Fruit fly (Drosophila melanogaster) whole organism, embryonic: ENCODE results near the gene CG17562.
A peak's percentile ranks its signal among the peaks of the same experiment; 100 is the strongest.

Experiments
- CG11504 ChIP-seq: fragments of 200-800 bp; sonication (Bioruptor generic); optimal IDR thresholded peaks from 3 replicates; lab custom pipeline; 2019; ENCODE audit warnings: missing biosample characterization, mild to moderate bottlenecking, missing genetic modification characterization, moderate library complexity
- CG11695 ChIP-seq: fragments of 200-800 bp; sonication (Bioruptor generic); IDR thresholded peaks from 3 replicates; pipeline ENCODE4 v1.3.6; 2022; ENCODE audit warnings: missing biosample characterization, missing genetic modification characterization
- CG11696 ChIP-seq: fragments of 200-800 bp; sonication (Bioruptor generic); IDR thresholded peaks from 2 replicates; pipeline ENCODE4 v1.3.6; 2022; ENCODE audit warnings: missing biosample characterization, missing genetic modification characterization
- CG12744 ChIP-seq: fragments of 200-800 bp; sonication (Bioruptor generic); optimal IDR thresholded peaks from 2 replicates; lab custom pipeline; 2016; ENCODE audit warnings: missing biosample characterization, missing genetic modification characterization
- CG14667 ChIP-seq: fragments of 200-800 bp; sonication (Bioruptor generic); IDR thresholded peaks from 2 replicates; pipeline ENCODE4 v1.3.6; 2022; ENCODE audit warnings: missing biosample characterization, missing genetic modification characterization
- CG1647 ChIP-seq: fragments of 200-800 bp; sonication (Bioruptor generic); optimal IDR thresholded peaks from 3 replicates; lab custom pipeline; 2016; ENCODE audit warnings: missing biosample characterization, missing genetic modification characterization
- CG16815 ChIP-seq: fragments of 200-800 bp; sonication (Bioruptor generic); optimal IDR thresholded peaks from 3 replicates; lab custom pipeline; 2017; ENCODE audit warnings: missing biosample characterization, mild to moderate bottlenecking, missing genetic modification characterization
- CG17385 ChIP-seq: fragments of 200-800 bp; sonication (Bioruptor generic); optimal IDR thresholded peaks from 3 replicates; lab custom pipeline; 2018; ENCODE audit warnings: missing biosample characterization, mild to moderate bottlenecking, missing genetic modification characterization
- CG17568 ChIP-seq: fragments of 200-800 bp; sonication (Bioruptor generic); optimal IDR thresholded peaks from 2 replicates; lab custom pipeline; 2018; ENCODE audit warnings: missing biosample characterization, mild to moderate bottlenecking, missing genetic modification characterization, moderate library complexity
- CG1832 ChIP-seq: fragments of 200-800 bp; sonication (Bioruptor generic); optimal IDR thresholded peaks from 2 replicates; lab custom pipeline; 2017; ENCODE audit warnings: missing biosample characterization, mild to moderate bottlenecking, missing genetic modification characterization, inconsistent platforms
- CG2116 ChIP-seq: fragments of 200-800 bp; sonication (Bioruptor generic); optimal IDR thresholded peaks from 3 replicates; lab custom pipeline; 2018; ENCODE audit warnings: missing biosample characterization, mild to moderate bottlenecking, missing genetic modification characterization
- CG2129 ChIP-seq: fragments of 200-800 bp; sonication (Bioruptor generic); IDR thresholded peaks from 2 replicates; pipeline ENCODE4 v1.3.6; 2022; ENCODE audit warnings: missing biosample characterization, missing genetic modification characterization; ENCODE audit not compliant: partially characterized antibody
- CG4360 ChIP-seq: fragments of 200-800 bp; sonication (Bioruptor generic); IDR thresholded peaks from 2 replicates; pipeline ENCODE4 v1.3.6; 2022; ENCODE audit warnings: missing biosample characterization, missing genetic modification characterization
- CG4404 ChIP-seq: fragments of 200-800 bp; sonication (Bioruptor generic); IDR thresholded peaks from 2 replicates; pipeline ENCODE4 v1.3.6; 2022; ENCODE audit warnings: missing biosample characterization, missing genetic modification characterization
- CG5953 ChIP-seq: fragments of 200-800 bp; sonication (Bioruptor generic); IDR thresholded peaks from 2 replicates; pipeline ENCODE4 v1.3.6; 2022; ENCODE audit warnings: missing biosample characterization, missing genetic modification characterization
- CG6272 ChIP-seq: fragments of 200-800 bp; sonication (Bioruptor generic); IDR thresholded peaks from 2 replicates; pipeline ENCODE4 v1.3.6; 2022; ENCODE audit warnings: missing biosample characterization, missing genetic modification characterization
- CG6689 ChIP-seq: fragments of 200-800 bp; sonication (Bioruptor generic); IDR thresholded peaks from 2 replicates; pipeline ENCODE4 v1.3.6; 2022; ENCODE audit warnings: missing biosample characterization, missing genetic modification characterization
- CG6791 ChIP-seq: fragments of 200-800 bp; sonication (Bioruptor generic); IDR thresholded peaks from 3 replicates; pipeline ENCODE4 v1.3.6; 2022; ENCODE audit warnings: missing biosample characterization, missing genetic modification characterization; ENCODE audit not compliant: partially characterized antibody
- CG8359 ChIP-seq: fragments of 200-800 bp; sonication (Bioruptor generic); optimal IDR thresholded peaks from 2 replicates; lab custom pipeline; 2017; ENCODE audit warnings: missing biosample characterization, mild to moderate bottlenecking, missing genetic modification characterization, borderline replicate concordance
- CG9727 ChIP-seq: fragments of 200-800 bp; sonication (Bioruptor generic); optimal IDR thresholded peaks from 3 replicates; lab custom pipeline; 2017; ENCODE audit warnings: missing biosample characterization, mild to moderate bottlenecking, missing genetic modification characterization
- H15 ChIP-seq: fragments of 200-800 bp; sonication (Bioruptor generic); IDR thresholded peaks from 3 replicates; pipeline ENCODE4 v1.3.6; 2022; ENCODE audit warnings: missing biosample characterization, missing genetic modification characterization
- HHEX ChIP-seq: fragments of 200-800 bp; sonication (Bioruptor generic); optimal IDR thresholded peaks from 3 replicates; lab custom pipeline; 2017; ENCODE audit warnings: missing biosample characterization, mild to moderate bottlenecking, missing genetic modification characterization, missing genetic modification reagents
- HLH54F ChIP-seq: fragments of 200-800 bp; sonication (Bioruptor generic); optimal IDR thresholded peaks from 3 replicates; lab custom pipeline; 2016; ENCODE audit warnings: missing biosample characterization, missing genetic modification characterization
- Hr78 ChIP-seq, 2 experiments: fragments of 200-800 bp in 1 of 2; fragments of >200 bp in 1 of 2; sonication (Bioruptor generic) in 1 of 2; optimal IDR thresholded peaks; 2 replicates each; lab custom pipeline; 2017 to 2019; ENCODE audit warnings: missing biosample characterization in 2 of 2, missing genetic modification characterization in 2 of 2, mild to moderate bottlenecking in 1 of 2, moderate library complexity in 1 of 2
- Max ChIP-seq: fragments of 200-800 bp; sonication (Bioruptor generic); optimal IDR thresholded peaks from 2 replicates; lab custom pipeline; 2016; ENCODE audit warnings: missing biosample characterization, mild to moderate bottlenecking, missing genetic modification characterization
- NC2β ChIP-seq: fragments of 200-800 bp; sonication (Bioruptor generic); optimal IDR thresholded peaks from 2 replicates; lab custom pipeline; 2016; ENCODE audit warnings: missing biosample characterization, missing genetic modification characterization
- Nf-YB ChIP-seq: fragments of 200-800 bp; sonication (Bioruptor generic); optimal IDR thresholded peaks from 3 replicates; lab custom pipeline; 2019; ENCODE audit warnings: missing biosample characterization, mild to moderate bottlenecking, missing genetic modification characterization, moderate library complexity
- Nf-YC ChIP-seq: fragments of 200-800 bp; optimal IDR thresholded peaks from 3 replicates; lab custom pipeline; 2019; ENCODE audit warnings: missing biosample characterization, mild to moderate bottlenecking, missing genetic modification characterization, moderate library complexity
- Rfx ChIP-seq: fragments of 200-800 bp; sonication (Bioruptor generic); IDR thresholded peaks from 2 replicates; pipeline ENCODE4 v1.3.6; 2022; ENCODE audit warnings: missing biosample characterization, missing genetic modification characterization
- Stat92E ChIP-seq, 3 experiments: fragments of >200 bp in 2 of 3; fragments of 200-800 bp in 1 of 3; sonication (Bioruptor generic) in 1 of 3; optimal IDR thresholded peaks; 2 replicates each; lab custom pipeline; 2017 to 2019; ENCODE audit warnings: missing biosample characterization in 3 of 3, missing genetic modification characterization in 3 of 3, mild to moderate bottlenecking in 1 of 3, moderate library complexity in 1 of 3
- ase ChIP-seq: fragments of 200-800 bp; sonication (Bioruptor generic); IDR thresholded peaks from 3 replicates; pipeline ENCODE4 v1.3.6; 2022; ENCODE audit warnings: missing biosample characterization, missing genetic modification characterization
- ato ChIP-seq: fragments of 200-800 bp; sonication (Bioruptor generic); IDR thresholded peaks from 2 replicates; pipeline ENCODE4 v1.3.6; 2022; ENCODE audit warnings: missing biosample characterization, missing genetic modification characterization; ENCODE audit not compliant: partially characterized antibody
- az2 ChIP-seq: fragments of 200-800 bp; sonication (Bioruptor generic); optimal IDR thresholded peaks from 3 replicates; lab custom pipeline; 2016; ENCODE audit warnings: missing biosample characterization, missing genetic modification characterization
- cas ChIP-seq: fragments of 200-800 bp; sonication (Bioruptor generic); IDR thresholded peaks from 2 replicates; pipeline ENCODE4 v1.3.6; 2022; ENCODE audit warnings: missing biosample characterization, missing genetic modification characterization
- cg ChIP-seq: fragments of 200-800 bp; sonication (Bioruptor generic); optimal IDR thresholded peaks from 3 replicates; lab custom pipeline; 2019; ENCODE audit warnings: missing biosample characterization, mild to moderate bottlenecking, missing genetic modification characterization, moderate library complexity
- da ChIP-seq: fragments of 200-800 bp; sonication (Bioruptor generic); optimal IDR thresholded peaks from 2 replicates; lab custom pipeline; 2016; ENCODE audit warnings: missing biosample characterization, missing genetic modification characterization
- disco-r ChIP-seq: fragments of 200-800 bp; sonication (Bioruptor generic); optimal IDR thresholded peaks from 2 replicates; lab custom pipeline; 2016; ENCODE audit warnings: missing biosample characterization, missing genetic modification characterization
- dmrt99B ChIP-seq: fragments of 200-800 bp; sonication (Bioruptor generic); optimal IDR thresholded peaks from 2 replicates; lab custom pipeline; 2018; ENCODE audit warnings: missing biosample characterization, mild to moderate bottlenecking, missing genetic modification characterization, moderate library complexity
- ftz-f1 ChIP-seq: fragments of 200-800 bp; sonication (Bioruptor generic); optimal IDR thresholded peaks from 2 replicates; lab custom pipeline; 2016; ENCODE audit warnings: missing biosample characterization, missing genetic modification characterization
- gcm ChIP-seq: fragments of 200-800 bp; sonication (Bioruptor generic); optimal IDR thresholded peaks from 2 replicates; lab custom pipeline; 2019; ENCODE audit warnings: missing biosample characterization, mild to moderate bottlenecking, missing genetic modification characterization, moderate library complexity
- grau ChIP-seq: fragments of 200-800 bp; optimal IDR thresholded peaks from 3 replicates; lab custom pipeline; 2019; ENCODE audit warnings: missing biosample characterization, mild to moderate bottlenecking, missing genetic modification characterization, moderate library complexity
- gsb-n ChIP-seq: fragments of 200-800 bp; sonication (Bioruptor generic); optimal IDR thresholded peaks from 3 replicates; lab custom pipeline; 2018; ENCODE audit warnings: missing biosample characterization, mild to moderate bottlenecking, missing genetic modification characterization
- jigr1 ChIP-seq: fragments of 200-800 bp; sonication (Bioruptor generic); IDR thresholded peaks from 3 replicates; pipeline ENCODE4 v1.3.6; 2022; ENCODE audit warnings: missing biosample characterization, missing genetic modification characterization
- kni ChIP-seq: fragments of 200-800 bp; sonication (Bioruptor generic); optimal IDR thresholded peaks from 3 replicates; lab custom pipeline; 2017; ENCODE audit warnings: mild to moderate bottlenecking, missing biosample characterization, missing genetic modification reagents, missing genetic modification characterization
- repo ChIP-seq: fragments of 200-800 bp; sonication (Bioruptor generic); optimal IDR thresholded peaks from 2 replicates; lab custom pipeline; 2016; ENCODE audit warnings: missing biosample characterization, missing genetic modification characterization
- sd ChIP-seq: fragments of 200-800 bp; sonication (Bioruptor generic); optimal IDR thresholded peaks from 3 replicates; lab custom pipeline; 2018; ENCODE audit warnings: missing biosample characterization, mild to moderate bottlenecking, missing genetic modification characterization, moderate library complexity
- sens ChIP-seq: fragments of 200-800 bp; sonication (Bioruptor generic); peaks from one replicate; lab custom pipeline; 2016; ENCODE audit warnings: missing biosample characterization, missing genetic modification characterization
- sob ChIP-seq: fragments of 200-800 bp; sonication (Bioruptor generic); IDR thresholded peaks from 2 replicates; pipeline ENCODE4 v1.3.6; 2022; ENCODE audit warnings: missing biosample characterization, missing genetic modification characterization
- tio ChIP-seq: fragments of 200-800 bp; sonication (Bioruptor generic); optimal IDR thresholded peaks from 2 replicates; lab custom pipeline; 2017; ENCODE audit warnings: missing biosample characterization, missing genetic modification characterization, inconsistent platforms
- twi ChIP-seq: fragments of 200-800 bp; optimal IDR thresholded peaks from 2 replicates; lab custom pipeline; 2019; ENCODE audit warnings: missing biosample characterization, mild to moderate bottlenecking, missing genetic modification characterization, moderate library complexity
- zen ChIP-seq: fragments of 200-800 bp; sonication (Bioruptor generic); optimal IDR thresholded peaks from 3 replicates; lab custom pipeline; 2018; ENCODE audit warnings: missing biosample characterization, mild to moderate bottlenecking, missing genetic modification characterization, moderate library complexity

CG17562 gene

DNA sequence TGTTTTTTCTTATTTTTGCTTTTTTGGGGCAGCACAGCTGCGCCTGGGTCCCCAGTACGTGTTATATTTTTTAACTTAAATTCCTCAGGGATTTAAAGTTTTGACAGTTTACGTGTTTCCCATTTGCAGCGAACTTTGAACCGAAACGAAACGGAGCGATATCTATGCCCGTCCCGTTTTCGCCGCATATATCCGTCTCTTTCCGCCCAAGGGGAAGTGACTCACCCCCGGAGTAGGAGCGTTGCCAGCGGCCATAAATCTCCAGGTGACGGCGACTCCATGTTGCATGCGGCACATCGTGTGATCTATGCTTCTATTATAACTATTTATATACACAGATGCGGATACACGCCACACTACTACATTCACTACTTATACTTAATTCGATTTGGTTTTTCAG is 46.6 kb downstream of the CG17562 start (continued):
- TF ChIP-seq da (no peak), CG17568 (GFP tag; lab: Kevin White, UChicago) (no peak), CG1647 (GFP tag; lab: Kevin White, UChicago) (no peak), Rfx (no peak), CG2116 (GFP tag; lab: Kevin White, UChicago) (no peak), CG16815 (no peak), Hr78 (GFP tag; optimal IDR thresholded peaks at IDR 0.05; lab: Kevin White, UChicago) (peak in 1 of 2 experiments; percentile 75), CG6791 (GFP tag; lab: Robert Waterston, UW) (no peak), twi (tag; lab: Kevin White, UChicago) (peak; percentile 29), CG6689 (no peak), Nf-YC (tag; lab: Kevin White, UChicago) (peak; percentile 71), CG2129 (GFP tag; lab: Robert Waterston, UW) (no peak), az2 (GFP tag; lab: Kevin White, UChicago) (no peak), CG17385 (GFP tag; lab: Kevin White, UChicago) (no peak), CG11504 (tag; lab: Kevin White, UChicago) (no peak), H15 (GFP tag; lab: Robert Waterston, UW) (no peak), sd (tag; lab: Kevin White, UChicago) (no peak), CG5953 (GFP tag; lab: Robert Waterston, UW) (no peak), Nf-YB (GFP tag; lab: Kevin White, UChicago) (peak; percentile 77), CG12744 (GFP tag; lab: Kevin White, UChicago) (no peak), CG1832 (GFP tag; lab: Kevin White, UChicago) (peak; percentile 71), Max (GFP tag; lab: Kevin White, UChicago) (no peak), sob (no peak), CG4360 (GFP tag; lab: Robert Waterston, UW) (no peak), cas (GFP tag; lab: Robert Waterston, UW) (no peak), ase (GFP tag; lab: Robert Waterston, UW) (no peak), gcm (GFP tag; lab: Kevin White, UChicago) (no peak), HLH54F (GFP tag; lab: Kevin White, UChicago) (no peak), zen (tag; lab: Kevin White, UChicago) (no peak), tio (GFP tag; lab: Kevin White, UChicago) (no peak), NC2β (GFP tag; lab: Kevin White, UChicago) (no peak), sens (GFP tag; lab: Kevin White, UChicago) (peak; percentile 69), CG8359 (no peak), CG11696 (no peak), CG4404 (GFP tag; lab: Robert Waterston, UW) (no peak), CG14667 (GFP tag; lab: Robert Waterston, UW) (no peak), CG11695 (GFP tag; lab: Robert Waterston, UW) (no peak), disco-r (GFP tag; lab: Kevin White, UChicago) (no peak), jigr1 (no peak), cg (peak; percentile 40), kni (no peak), CG9727 (GFP tag; lab: Kevin White, UChicago) (no peak), grau (tag; lab: Kevin White, UChicago) (no peak), dmrt99B (tag; lab: Kevin White, UChicago) (no peak), HHEX (GFP tag; lab: Kevin White, UChicago) (no peak), Stat92E (GFP tag; optimal IDR thresholded peaks at IDR 0.05; lab: Kevin White, UChicago) (no peak), ato (no peak), CG6272 (GFP tag; lab: Robert Waterston, UW) (no peak), ftz-f1 (GFP tag; lab: Kevin White, UChicago) (no peak), gsb-n (peak; percentile 51), repo (GFP tag; lab: Kevin White, UChicago) (no peak)
